Fruit fly (Drosophila melanogaster): ENCODE measurements around the gene CG9632.
A peak's percentile ranks its signal among the peaks of the same experiment; 100 is the strongest.

CG9632 gene

dm6 chr3R:15891188-15891820 is 31.3 kb downstream of the CG9632 start:
- TF ChIP-seq CG31224 (GFP tag; IDR thresholded peaks at IDR 0.05) (no peak), cwo (GFP tag; optimal IDR thresholded peaks at IDR 0.05) (peak; percentile 38), exex (tag; optimal IDR thresholded peaks at IDR 0.05) (peak; percentile 71), mirr (GFP tag; optimal IDR thresholded peaks at IDR 0.05) (peak; percentile 52), sug (tag; optimal IDR thresholded peaks at IDR 0.05) (peak; percentile 54), mld (GFP tag; IDR thresholded peaks at IDR 0.05; ENCODE audit: partially characterized antibody) (no peak)

- TF ChIP-seq CG17829 (tag; optimal IDR thresholded peaks at IDR 0.05) (no peak), peb (GFP tag; IDR thresholded peaks at IDR 0.05) (no peak)
Observed at dm6 chr3R:15895978-15896377, 36.0 kb downstream of the CG9632 start, which contains the start of gene CG14877. CG14877 (minus strand) TSS chr3R:15896078.

- TF ChIP-seq shn (GFP tag; optimal IDR thresholded peaks at IDR 0.05) = no peak
- TF ChIP-seq sens-2 (GFP tag; IDR thresholded peaks at IDR 0.05) = no peak
- TF ChIP-seq Myb (GFP tag; optimal IDR thresholded peaks at IDR 0.05) = no peak
- no peak for TF ChIP-seq CG17829 (tag; optimal IDR thresholded peaks at IDR 0.05)
- TF ChIP-seq gt (GFP tag; IDR thresholded peaks at IDR 0.05) = no peak
- no peak for TF ChIP-seq vnd (GFP tag; IDR thresholded peaks at IDR 0.05; ENCODE audit: partially characterized antibody)
- TF ChIP-seq her (GFP tag; optimal IDR thresholded peaks at IDR 0.05) = no peak
- TF ChIP-seq PHDP (tag; optimal IDR thresholded peaks at IDR 0.05) = no peak
- TF ChIP-seq CG10147 (GFP tag; optimal IDR thresholded peaks at IDR 0.05) = peak; percentile 34
- no peak for TF ChIP-seq bbx (GFP tag; IDR thresholded peaks at IDR 0.05; ENCODE audit: partially characterized antibody)
- TF ChIP-seq seq (GFP tag; IDR thresholded peaks at IDR 0.05) = no peak
- no peak for TF ChIP-seq pita (GFP tag; optimal IDR thresholded peaks at IDR 0.05)
- TF ChIP-seq CG33213 (GFP tag; optimal IDR thresholded peaks at IDR 0.05) = no peak
- TF ChIP-seq gfzf (GFP tag; optimal IDR thresholded peaks at IDR 0.05) = no peak
- peak; percentile 33 for TF ChIP-seq grau (tag; optimal IDR thresholded peaks at IDR 0.05)
- no peak for TF ChIP-seq btn (GFP tag; optimal IDR thresholded peaks at IDR 0.05)
- no peak for TF ChIP-seq run (tag; optimal IDR thresholded peaks at IDR 0.05)
- no peak for TF ChIP-seq twi (tag; optimal IDR thresholded peaks at IDR 0.05)
- TF ChIP-seq CG3838 (GFP tag; optimal IDR thresholded peaks at IDR 0.05) = no peak
- TF ChIP-seq NFAT (GFP tag; IDR thresholded peaks at IDR 0.05) = no peak
- no peak for TF ChIP-seq al (GFP tag; IDR thresholded peaks at IDR 0.05)
- TF ChIP-seq B-H1 (GFP tag; IDR thresholded peaks at IDR 0.05) = no peak
- no peak for TF ChIP-seq CG16815 (GFP tag; optimal IDR thresholded peaks at IDR 0.05)
- TF ChIP-seq Med (GFP tag) = no peak
- TF ChIP-seq BEAF-32 (GFP tag; optimal IDR thresholded peaks at IDR 0.05) = peak; percentile 13
- no peak for TF ChIP-seq CG13894 (tag; optimal IDR thresholded peaks at IDR 0.05)
- no peak for TF ChIP-seq phol (tag; optimal IDR thresholded peaks at IDR 0.05)
- no peak for TF ChIP-seq pros (GFP tag; optimal IDR thresholded peaks at IDR 0.05)
- TF ChIP-seq CG18262 (tag; optimal IDR thresholded peaks at IDR 0.05) = no peak
- TF ChIP-seq GATAe (GFP tag; conservative IDR thresholded peaks at IDR 0.05) = no peak
- TF ChIP-seq Bgb (GFP tag; IDR thresholded peaks at IDR 0.05; ENCODE audit: partially characterized antibody) = no peak
- TF ChIP-seq CG31365 (tag; optimal IDR thresholded peaks at IDR 0.05) = no peak
- no peak for TF ChIP-seq Six4 (GFP tag; optimal IDR thresholded peaks at IDR 0.05)
- no peak for TF ChIP-seq CG6689 (GFP tag; IDR thresholded peaks at IDR 0.05)
- TF ChIP-seq CG1529 (GFP tag; optimal IDR thresholded peaks at IDR 0.05) = no peak
- TF ChIP-seq CG6854 (GFP tag; optimal IDR thresholded peaks at IDR 0.05) = no peak
- no peak for TF ChIP-seq CG11247 (GFP tag; IDR thresholded peaks at IDR 0.05)
- no peak for TF ChIP-seq CG13296 (GFP tag; optimal IDR thresholded peaks at IDR 0.05)
- TF ChIP-seq nau (GFP tag; optimal IDR thresholded peaks at IDR 0.05) = no peak
- TF ChIP-seq CG31224 (GFP tag; IDR thresholded peaks at IDR 0.05) = no peak
- no peak for TF ChIP-seq sd (tag; optimal IDR thresholded peaks at IDR 0.05)
Observed at dm6 chr3R:15898302-15898701, 38.3 kb downstream of the CG9632 start.

Data from whole organism, embryonic.